Fruit fly (Drosophila melanogaster) whole organism, embryonic: ENCODE measurements around the gene CG33235.
A peak's percentile ranks its signal among the peaks of the same experiment; 100 is the strongest.

ENCODE experiments used
- Aef1 ChIP-seq: fragments of 200-800 bp; sonication (Bioruptor generic); IDR thresholded peaks from 3 replicates; pipeline ENCODE4 v1.3.6; 2022; ENCODE audit warnings: missing biosample characterization, missing genetic modification characterization
- CG11560 ChIP-seq: fragments of 200-800 bp; sonication (Bioruptor generic); IDR thresholded peaks from 3 replicates; pipeline ENCODE4 v1.3.6; 2022; ENCODE audit warnings: missing biosample characterization, missing genetic modification characterization
- CG14860 ChIP-seq: fragments of 200-800 bp; sonication (Bioruptor generic); IDR thresholded peaks from 3 replicates; pipeline ENCODE4 v1.3.6; 2022; ENCODE audit warnings: missing biosample characterization, missing genetic modification characterization; ENCODE audit not compliant: partially characterized antibody
- CG16779 ChIP-seq: fragments of 200-800 bp; sonication (Bioruptor generic); IDR thresholded peaks from 2 replicates; pipeline ENCODE4 v1.3.6; 2022; ENCODE audit warnings: missing biosample characterization, missing genetic modification characterization
- CG16863 ChIP-seq: fragments of 200-800 bp; sonication (Bioruptor generic); optimal IDR thresholded peaks from 3 replicates; lab custom pipeline; 2016; ENCODE audit warnings: missing biosample characterization, missing genetic modification characterization
- CG17186 ChIP-seq: fragments of 200-800 bp; sonication (Bioruptor generic); optimal IDR thresholded peaks from 3 replicates; lab custom pipeline; 2017; ENCODE audit warnings: missing biosample characterization, missing genetic modification reagents, missing genetic modification characterization
- CG17829 ChIP-seq: fragments of 200-800 bp; optimal IDR thresholded peaks from 2 replicates; lab custom pipeline; 2019; ENCODE audit warnings: missing biosample characterization, mild to moderate bottlenecking, missing genetic modification characterization, moderate library complexity
- CG32767 ChIP-seq: fragments of 200-800 bp; sonication (Bioruptor generic); IDR thresholded peaks from 2 replicates; pipeline ENCODE4 v1.3.6; 2022; ENCODE audit warnings: missing biosample characterization, missing genetic modification characterization
- CG33557 ChIP-seq: fragments of 200-800 bp; sonication (Bioruptor generic); optimal IDR thresholded peaks from 2 replicates; lab custom pipeline; 2019; ENCODE audit warnings: missing biosample characterization, mild to moderate bottlenecking, missing genetic modification characterization, moderate library complexity
- CG34224 ChIP-seq: fragments of 200-800 bp; sonication (Bioruptor generic); IDR thresholded peaks from 3 replicates; pipeline ENCODE4 v1.3.6; 2022; ENCODE audit warnings: missing biosample characterization, missing genetic modification characterization; ENCODE audit not compliant: partially characterized antibody
- CG34422 ChIP-seq: fragments of 200-800 bp; sonication (Bioruptor generic); IDR thresholded peaks from 3 replicates; pipeline ENCODE4 v1.3.6; 2022; ENCODE audit warnings: missing biosample characterization, missing genetic modification characterization
- CG6175 ChIP-seq: fragments of 200-800 bp; sonication (Bioruptor generic); IDR thresholded peaks from 3 replicates; pipeline ENCODE4 v1.3.6; 2022; ENCODE audit warnings: missing biosample characterization, missing genetic modification characterization
- CG6654 ChIP-seq: fragments of 200-800 bp; sonication (Bioruptor generic); optimal IDR thresholded peaks from 2 replicates; lab custom pipeline; 2017; ENCODE audit warnings: missing biosample characterization, mild to moderate bottlenecking, missing genetic modification characterization
- CG7372 ChIP-seq: fragments of 200-800 bp; sonication (Bioruptor generic); IDR thresholded peaks from 2 replicates; pipeline ENCODE4 v1.3.6; 2022; ENCODE audit warnings: missing biosample characterization, missing genetic modification characterization
- CG8290 ChIP-seq, 3 experiments: fragments of 200-800 bp; sonication (Bioruptor generic); optimal IDR thresholded peaks; 2 replicates each; lab custom pipeline; 2016 to 2019; ENCODE audit warnings: missing biosample characterization in 3 of 3, missing genetic modification characterization in 3 of 3, mild to moderate bottlenecking in 2 of 3, moderate library complexity in 1 of 3
- CG8359 ChIP-seq: fragments of 200-800 bp; sonication (Bioruptor generic); optimal IDR thresholded peaks from 2 replicates; lab custom pipeline; 2017; ENCODE audit warnings: missing biosample characterization, mild to moderate bottlenecking, missing genetic modification characterization, borderline replicate concordance
- CG9727 ChIP-seq: fragments of 200-800 bp; sonication (Bioruptor generic); optimal IDR thresholded peaks from 3 replicates; lab custom pipeline; 2017; ENCODE audit warnings: missing biosample characterization, mild to moderate bottlenecking, missing genetic modification characterization
- CTCF ChIP-seq: fragments of 200-800 bp; sonication (Bioruptor generic); optimal IDR thresholded peaks from 2 replicates; lab custom pipeline; 2017; ENCODE audit warnings: missing biosample characterization, mild to moderate bottlenecking, missing genetic modification characterization, moderate library complexity
- D19A ChIP-seq: fragments of 200-800 bp; optimal IDR thresholded peaks from 3 replicates; lab custom pipeline; 2019; ENCODE audit warnings: missing biosample characterization, mild to moderate bottlenecking, missing genetic modification characterization, moderate library complexity
- ERR ChIP-seq: fragments of 200-800 bp; sonication (Bioruptor generic); optimal IDR thresholded peaks from 2 replicates; lab custom pipeline; 2016; ENCODE audit warnings: missing biosample characterization, missing genetic modification characterization
- Ets65A ChIP-seq: fragments of 200-800 bp; sonication (Bioruptor generic); peaks from one replicate; lab custom pipeline; 2016; ENCODE audit warnings: missing biosample characterization, missing genetic modification characterization
- HLH3B ChIP-seq: fragments of 200-800 bp; sonication (Bioruptor generic); IDR thresholded peaks from 2 replicates; pipeline ENCODE4 v1.3.6; 2022; ENCODE audit warnings: missing biosample characterization, missing genetic modification characterization
- Hand ChIP-seq: fragments of 200-800 bp; sonication (Bioruptor generic); optimal IDR thresholded peaks from 2 replicates; lab custom pipeline; 2017; ENCODE audit warnings: mild to moderate bottlenecking, missing biosample characterization, missing genetic modification reagents, missing genetic modification characterization
- Lpt ChIP-seq: fragments of >200 bp; optimal IDR thresholded peaks from 2 replicates; lab custom pipeline; 2018; ENCODE audit warnings: missing biosample characterization, missing genetic modification characterization
- MESR4 ChIP-seq: fragments of 200-800 bp; sonication (Bioruptor generic); optimal IDR thresholded peaks from 2 replicates; lab custom pipeline; 2018; ENCODE audit warnings: missing biosample characterization, mild to moderate bottlenecking, missing genetic modification characterization, moderate library complexity
- Meics ChIP-seq: fragments of 200-800 bp; sonication (Bioruptor generic); optimal IDR thresholded peaks from 2 replicates; lab custom pipeline; 2017; ENCODE audit warnings: missing biosample characterization, mild to moderate bottlenecking, missing genetic modification characterization
- Rfx ChIP-seq: fragments of 200-800 bp; sonication (Bioruptor generic); IDR thresholded peaks from 2 replicates; pipeline ENCODE4 v1.3.6; 2022; ENCODE audit warnings: missing biosample characterization, missing genetic modification characterization
- Xrp1 ChIP-seq: fragments of 200-800 bp; sonication (Bioruptor generic); IDR thresholded peaks from 2 replicates; pipeline ENCODE4 v1.3.6; 2022; ENCODE audit warnings: missing biosample characterization, missing genetic modification characterization
- caup ChIP-seq: fragments of 200-800 bp; sonication (Bioruptor generic); optimal IDR thresholded peaks from 3 replicates; lab custom pipeline; 2017; ENCODE audit warnings: missing biosample characterization, mild to moderate bottlenecking, missing genetic modification characterization, moderate library complexity; ENCODE audit not compliant: severe bottlenecking
- chinmo ChIP-seq: fragments of 200-800 bp; sonication (Bioruptor generic); IDR thresholded peaks from 4 replicates; pipeline ENCODE4 v1.3.6; 2022; ENCODE audit warnings: missing biosample characterization, missing genetic modification characterization; ENCODE audit not compliant: partially characterized antibody
- chm ChIP-seq: fragments of 200-800 bp; sonication (Bioruptor generic); IDR thresholded peaks from 2 replicates; pipeline ENCODE4 v1.3.6; 2022; ENCODE audit warnings: missing biosample characterization, missing genetic modification characterization
- da ChIP-seq: fragments of 200-800 bp; sonication (Bioruptor generic); optimal IDR thresholded peaks from 2 replicates; lab custom pipeline; 2016; ENCODE audit warnings: missing biosample characterization, missing genetic modification characterization
- fru ChIP-seq: fragments of >200 bp; optimal IDR thresholded peaks from 2 replicates; lab custom pipeline; 2017
- ftz-f1 ChIP-seq: fragments of 200-800 bp; sonication (Bioruptor generic); optimal IDR thresholded peaks from 2 replicates; lab custom pipeline; 2016; ENCODE audit warnings: missing biosample characterization, missing genetic modification characterization
- gce ChIP-seq: fragments of 200-800 bp; sonication (Bioruptor generic); IDR thresholded peaks from 3 replicates; pipeline ENCODE4 v1.3.6; 2022; ENCODE audit warnings: missing biosample characterization, missing genetic modification characterization
- hbn ChIP-seq: fragments of 200-800 bp; sonication (Bioruptor generic); IDR thresholded peaks from 2 replicates; pipeline ENCODE4 v1.3.6; 2022; ENCODE audit warnings: missing biosample characterization, missing genetic modification characterization; ENCODE audit not compliant: partially characterized antibody
- jing ChIP-seq: fragments of 200-800 bp; sonication (Bioruptor generic); optimal IDR thresholded peaks from 2 replicates; lab custom pipeline; 2018; ENCODE audit warnings: missing biosample characterization, mild to moderate bottlenecking, missing genetic modification characterization
- jumu ChIP-seq: fragments of 200-800 bp; sonication (Bioruptor generic); optimal IDR thresholded peaks from 3 replicates; lab custom pipeline; 2016; ENCODE audit warnings: missing biosample characterization, missing genetic modification characterization
- kni ChIP-seq: fragments of 200-800 bp; sonication (Bioruptor generic); optimal IDR thresholded peaks from 3 replicates; lab custom pipeline; 2017; ENCODE audit warnings: mild to moderate bottlenecking, missing biosample characterization, missing genetic modification reagents, missing genetic modification characterization
- nerfin-2 ChIP-seq: fragments of 200-800 bp; sonication (Bioruptor generic); IDR thresholded peaks from 2 replicates; pipeline ENCODE4 v1.3.6; 2022; ENCODE audit warnings: missing biosample characterization, missing genetic modification characterization; ENCODE audit not compliant: partially characterized antibody
- nom ChIP-seq: fragments of 200-800 bp; sonication (Bioruptor generic); optimal IDR thresholded peaks from 2 replicates; lab custom pipeline; 2017; ENCODE audit warnings: missing biosample characterization, missing genetic modification characterization, mild to moderate bottlenecking, moderate library complexity, missing genetic modification reagents
- oc ChIP-seq: fragments of 200-800 bp; sonication (Bioruptor generic); optimal IDR thresholded peaks from 2 replicates; lab custom pipeline; 2018; ENCODE audit warnings: missing biosample characterization, mild to moderate bottlenecking, missing genetic modification characterization, moderate library complexity
- run ChIP-seq: fragments of 200-800 bp; sonication (Bioruptor generic); optimal IDR thresholded peaks from 3 replicates; lab custom pipeline; 2018; ENCODE audit warnings: missing biosample characterization, mild to moderate bottlenecking, missing genetic modification characterization
- salm ChIP-seq: fragments of 200-800 bp; sonication (Bioruptor generic); optimal IDR thresholded peaks from 2 replicates; lab custom pipeline; 2018; ENCODE audit warnings: missing biosample characterization, mild to moderate bottlenecking, missing genetic modification characterization
- sens-2 ChIP-seq: fragments of 200-800 bp; sonication (Bioruptor generic); IDR thresholded peaks from 2 replicates; pipeline ENCODE4 v1.3.6; 2022; ENCODE audit warnings: missing biosample characterization, missing genetic modification characterization
- sisA ChIP-seq: fragments of 200-800 bp; sonication (Bioruptor generic); IDR thresholded peaks from 2 replicates; pipeline ENCODE4 v1.3.6; 2022; ENCODE audit warnings: missing biosample characterization, missing genetic modification characterization
- stwl ChIP-seq: fragments of 200-800 bp; sonication (Bioruptor generic); optimal IDR thresholded peaks from 3 replicates; lab custom pipeline; 2018; ENCODE audit warnings: missing biosample characterization, mild to moderate bottlenecking, missing genetic modification characterization, moderate library complexity
- tgo ChIP-seq: fragments of 200-800 bp; sonication (Bioruptor generic); IDR thresholded peaks from 3 replicates; pipeline ENCODE4 v1.3.6; 2022; ENCODE audit warnings: missing biosample characterization, missing genetic modification characterization
- vfl ChIP-seq: fragments of 200-800 bp; sonication (Bioruptor generic); optimal IDR thresholded peaks from 2 replicates; lab custom pipeline; 2016; ENCODE audit warnings: missing biosample characterization, missing genetic modification characterization
- vvl ChIP-seq: fragments of 200-800 bp; sonication (Bioruptor generic); IDR thresholded peaks from 2 replicates; pipeline ENCODE4 v1.3.6; 2022; ENCODE audit warnings: missing biosample characterization, missing genetic modification characterization
- yki ChIP-seq: fragments of >200 bp; optimal IDR thresholded peaks from 3 replicates; lab custom pipeline; 2018
- zf30C ChIP-seq: fragments of 200-800 bp; sonication (Bioruptor generic); optimal IDR thresholded peaks from 3 replicates; lab custom pipeline; 2018; ENCODE audit warnings: missing biosample characterization, mild to moderate bottlenecking, missing genetic modification characterization

CG33235 gene

dm6 chrX:11518435-11518834 is 27.1 kb upstream of the CG33235 start (continued):
- TF ChIP-seq oc (tag; lab: Kevin White, UChicago) (peak; percentile 96), CG17186 (GFP tag; lab: Kevin White, UChicago) (no peak), Xrp1 (GFP tag; lab: Robert Waterston, UW) (peak; percentile 80), kni (GFP tag; lab: Kevin White, UChicago) (no peak), CG17829 (tag; lab: Kevin White, UChicago) (peak; percentile 61), sisA (GFP tag; lab: Robert Waterston, UW) (peak; percentile 81), gce (peak; percentile 73; the same call in 1 of the 3 replicates), CG34224 (GFP tag; lab: Robert Waterston, UW) (no peak), ERR (GFP tag; lab: Kevin White, UChicago) (no peak), MESR4 (no peak), CG6175 (peak; percentile 67; the same call in 1 of the 3 replicates), CG8290 (GFP tag; optimal IDR thresholded peaks at IDR 0.05; lab: Kevin White, UChicago) (no peak), CG8290 (tag; optimal IDR thresholded peaks at IDR 0.05; lab: Kevin White, UChicago) (peak in 1 of 2 experiments; percentile 43), vfl (GFP tag; lab: Kevin White, UChicago) (peak; percentile 41), vvl (GFP tag; lab: Robert Waterston, UW) (peak; percentile 92), caup (GFP tag; lab: Kevin White, UChicago) (peak; percentile 79), CG11560 (tag; lab: Robert Waterston, UW) (peak; percentile 67; the same call in 1 of the 3 replicates), HLH3B (GFP tag; lab: Robert Waterston, UW) (peak; percentile 78), salm (tag; lab: Kevin White, UChicago) (peak; percentile 54), CG32767 (GFP tag; lab: Robert Waterston, UW) (peak; percentile 55; the same call in 1 of the 2 replicates), chinmo (no peak), stwl (no peak), nom (GFP tag; lab: Kevin White, UChicago) (no peak), Aef1 (GFP tag; lab: Robert Waterston, UW) (peak; percentile 88), CG33557 (GFP tag; lab: Kevin White, UChicago) (no peak), CG16779 (GFP tag; lab: Robert Waterston, UW) (peak; percentile 79), zf30C (GFP tag; lab: Kevin White, UChicago) (no peak), CG6654 (GFP tag; lab: Kevin White, UChicago) (peak; percentile 46), yki (lab: Kevin White, UChicago) (no peak), jumu (GFP tag; lab: Kevin White, UChicago) (no peak), chm (GFP tag; lab: Robert Waterston, UW) (peak; percentile 79), CG34422 (peak; percentile 85), CG8359 (GFP tag; lab: Kevin White, UChicago) (peak; percentile 50), tgo (GFP tag; lab: Robert Waterston, UW) (peak; percentile 85), ftz-f1 (GFP tag; lab: Kevin White, UChicago) (no peak), Hand (peak; percentile 22), sens-2 (GFP tag; lab: Robert Waterston, UW) (peak; percentile 74; the same call in 1 of the 2 replicates), Meics (GFP tag; lab: Kevin White, UChicago) (peak; percentile 82), CTCF (GFP tag; lab: Kevin White, UChicago) (peak; percentile 9), nerfin-2 (GFP tag; lab: Robert Waterston, UW) (no peak), run (tag; lab: Kevin White, UChicago) (no peak), Rfx (peak; percentile 95), CG14860 (GFP tag; lab: Robert Waterston, UW) (no peak), hbn (GFP tag; lab: Robert Waterston, UW) (no peak), fru (lab: Kevin White, UChicago) (no peak), Ets65A (GFP tag; lab: Kevin White, UChicago) (peak; percentile 34), D19A (tag; lab: Kevin White, UChicago) (peak; percentile 53), jing (GFP tag; lab: Kevin White, UChicago) (peak; percentile 8), da (no peak), CG9727 (peak; percentile 48), CG7372 (GFP tag; lab: Robert Waterston, UW) (peak; percentile 83), CG16863 (GFP tag; lab: Kevin White, UChicago) (peak; percentile 10), Lpt (GFP tag; lab: Kevin White, UChicago) (no peak)
